Worm (Caenorhabditis elegans): Measurements from ENCODE around the gene nlp-55.

The nlp-55 gene

DNA sequence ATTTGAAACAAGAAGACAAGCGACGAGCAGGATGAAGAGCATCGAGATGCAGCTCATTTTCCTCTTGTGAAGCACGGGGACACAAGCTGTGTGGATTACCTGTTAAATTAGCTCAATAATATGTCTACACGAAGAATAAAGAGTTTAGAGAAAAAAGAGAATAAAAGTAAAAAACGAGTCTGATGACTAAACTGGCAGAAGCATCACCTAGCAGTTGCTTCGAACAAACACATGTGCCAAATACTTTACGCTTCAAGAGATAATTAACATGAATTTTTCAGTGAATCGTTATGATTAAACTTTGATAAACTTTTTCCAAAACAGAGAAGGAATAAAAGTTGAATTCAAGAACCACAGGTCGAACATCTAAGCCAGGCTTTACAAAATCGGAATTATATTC, at the start of gene nlp-55:
TSS of gene nlp-55 (minus strand) at position 101 of the 400 bp plus-strand sequence.
- TF ChIP-seq che-1 (tag; optimal IDR thresholded peaks at IDR 0.05) (no peak), pha-4 (tag; optimal IDR thresholded peaks at IDR 0.05) (no peak), sdc-2 (tag; optimal IDR thresholded peaks at IDR 0.05) (no peak), ahr-1 (tag; optimal IDR thresholded peaks at IDR 0.05) (no peak), F13H6.1 (tag; optimal IDR thresholded peaks at IDR 0.05) (no peak), pag-3 (tag; optimal IDR thresholded peaks at IDR 0.05; ENCODE audit: borderline replicate concordance) (no peak), unc-55 (GFP tag; optimal IDR thresholded peaks at IDR 0.05) (no peak), rnt-1 (tag; optimal IDR thresholded peaks at IDR 0.05) (no peak), tbx-7 (tag; optimal IDR thresholded peaks at IDR 0.05) (no peak), dmd-4 (tag; optimal IDR thresholded peaks at IDR 0.05; ENCODE audit: borderline replicate concordance) (no peak), ets-4 (tag; optimal IDR thresholded peaks at IDR 0.05) (no peak), pat-9 (tag; optimal IDR thresholded peaks at IDR 0.05) (no peak), K02D7.2 (tag; optimal IDR thresholded peaks at IDR 0.05) (no peak), fkh-6 (tag; optimal IDR thresholded peaks at IDR 0.05) (no peak), unc-42 (tag; optimal IDR thresholded peaks at IDR 0.05) (no peak), hlh-15 (tag; optimal IDR thresholded peaks at IDR 0.05) (no peak), ceh-30 (tag; optimal IDR thresholded peaks at IDR 0.05) (no peak), unc-86 (tag; optimal IDR thresholded peaks at IDR 0.05) (no peak), npax-4 (tag; optimal IDR thresholded peaks at IDR 0.05) (no peak), sox-2 (GFP tag; IDR thresholded peaks at IDR 0.05) (no peak)

DNA sequence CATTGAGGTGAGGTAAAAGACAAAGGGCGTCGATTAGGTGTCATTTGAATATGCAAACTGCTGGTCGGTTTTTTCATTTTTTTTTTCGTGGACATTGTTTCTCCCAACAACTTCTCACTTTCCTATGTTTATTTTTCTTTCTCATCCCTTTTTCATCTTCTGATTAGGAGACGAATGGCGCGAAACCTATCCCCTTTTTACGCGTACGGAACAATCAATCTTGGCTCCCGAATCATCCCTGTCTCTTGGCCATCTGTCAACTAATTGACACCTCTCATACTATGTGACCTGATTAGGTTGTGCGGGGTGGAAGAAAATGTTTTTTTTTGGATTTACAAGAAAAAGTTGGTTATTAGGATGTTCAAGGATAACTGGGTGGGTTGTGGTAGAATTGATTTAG, 49.6 kb upstream of the nlp-55 start:
- TF ChIP-seq nfya-1 (tag; optimal IDR thresholded peaks at IDR 0.05) (no peak), K02D7.2 (tag; optimal IDR thresholded peaks at IDR 0.05) (no peak), unc-3 (GFP tag; conservative IDR thresholded peaks at IDR 0.05) (no peak), unc-3 (tag; optimal IDR thresholded peaks at IDR 0.05) (no peak), ttx-3 (tag; optimal IDR thresholded peaks at IDR 0.05) (no peak), ceh-24 (tag; optimal IDR thresholded peaks at IDR 0.05) (no peak), ceh-22 (tag; optimal IDR thresholded peaks at IDR 0.05) (no peak), tbx-2 (tag; optimal IDR thresholded peaks at IDR 0.05) (no peak), fkh-6 (tag; optimal IDR thresholded peaks at IDR 0.05) (no peak), ceh-30 (tag; optimal IDR thresholded peaks at IDR 0.05) (no peak), lin-11 (tag; optimal IDR thresholded peaks at IDR 0.05) (no peak), syd-9 (tag; optimal IDR thresholded peaks at IDR 0.05) (no peak), pros-1 (tag; optimal IDR thresholded peaks at IDR 0.05) (no peak), pag-3 (tag; optimal IDR thresholded peaks at IDR 0.05; ENCODE audit: borderline replicate concordance) (no peak)

DNA sequence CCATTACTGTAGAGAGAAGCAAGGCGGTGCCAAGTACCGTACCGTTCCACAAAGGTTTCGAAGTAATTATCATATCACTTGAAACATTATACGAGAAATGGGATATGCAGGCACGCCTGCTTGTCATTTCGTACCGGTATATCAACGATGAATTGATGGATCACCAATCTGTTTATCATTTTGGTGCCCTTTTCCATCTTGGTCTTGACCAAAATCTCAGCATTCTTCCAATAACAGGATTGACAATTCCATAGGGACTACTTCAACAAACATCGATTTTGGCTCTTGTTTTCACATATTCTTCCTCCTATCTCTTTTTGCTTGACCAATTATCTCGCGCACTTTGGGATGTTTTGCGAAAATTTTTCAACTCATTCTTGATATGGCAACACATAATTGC, 43.9 kb upstream of the nlp-55 start:
- TF ChIP-seq ahr-1 (tag; optimal IDR thresholded peaks at IDR 0.05), result no peak
- no peak for TF ChIP-seq che-1 (tag; optimal IDR thresholded peaks at IDR 0.05)
- TF ChIP-seq zip-5 (tag; optimal IDR thresholded peaks at IDR 0.05), result no peak
- TF ChIP-seq lin-11 (tag; optimal IDR thresholded peaks at IDR 0.05), result no peak
- TF ChIP-seq sox-2 (GFP tag; IDR thresholded peaks at IDR 0.05), result no peak
- TF ChIP-seq fkh-6 (tag; optimal IDR thresholded peaks at IDR 0.05), result no peak
- TF ChIP-seq pha-4 (tag; optimal IDR thresholded peaks at IDR 0.05), result no peak
- no peak for TF ChIP-seq eyg-1 (tag; optimal IDR thresholded peaks at IDR 0.05)
- no peak for TF ChIP-seq ceh-34 (tag; optimal IDR thresholded peaks at IDR 0.05)
- no peak for TF ChIP-seq hlh-30 (tag; optimal IDR thresholded peaks at IDR 0.05; ENCODE audit: insufficient read depth)
- TF ChIP-seq ceh-2 (tag; optimal IDR thresholded peaks at IDR 0.05), result no peak
- no peak for TF ChIP-seq unc-3 (GFP tag; conservative IDR thresholded peaks at IDR 0.05)
- no peak for TF ChIP-seq unc-3 (tag; optimal IDR thresholded peaks at IDR 0.05)
- no peak for TF ChIP-seq K02D7.2 (tag; optimal IDR thresholded peaks at IDR 0.05)

DNA sequence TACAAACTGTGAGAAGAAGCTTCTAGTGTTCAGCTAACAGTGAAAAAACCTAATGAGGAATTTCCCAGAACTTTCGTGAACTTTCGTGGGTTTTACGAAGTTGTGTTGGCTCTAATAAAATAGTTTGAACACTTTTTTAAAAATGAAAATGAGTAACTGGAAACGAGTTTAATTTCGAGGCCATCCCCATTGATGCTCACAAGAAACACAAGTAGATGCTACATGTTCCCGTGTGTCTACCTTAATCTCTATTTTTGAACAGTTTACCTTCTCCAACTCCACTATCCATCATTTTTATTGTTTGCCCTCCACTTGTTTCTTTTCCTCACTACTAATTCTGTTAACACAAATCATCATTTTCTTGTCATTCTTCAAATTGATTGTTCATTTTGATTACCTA, 38.4 kb upstream of the nlp-55 start, which contains the start of gene C26D10.7:
TSS of gene C26D10.7 (plus strand) at position 301 of the 400 bp plus-strand sequence.
- no peak for TF ChIP-seq pat-9 (tag; optimal IDR thresholded peaks at IDR 0.05)
- TF ChIP-seq ceh-18 (tag; optimal IDR thresholded peaks at IDR 0.05), result no peak
